Worm (Caenorhabditis elegans) whole organism, mixed stage, embryonic: ENCODE measurements around the gene rab-28.

Experiments
- M03D4.4 ChIP-seq: sonication (generic microtip); optimal IDR thresholded peaks from 2 replicates; lab custom pipeline; 2017; ENCODE audit warnings: mild to moderate bottlenecking, missing genetic modification characterization, missing compliant biosample characterization
- bed-3 ChIP-seq: fragments of 200-800 bp; sonication (Bioruptor generic); optimal IDR thresholded peaks from 3 replicates; lab custom pipeline; 2018; ENCODE audit warnings: mild to moderate bottlenecking, missing genetic modification characterization, moderate library complexity, missing compliant biosample characterization
- blmp-1 ChIP-seq: fragments of 150-350 bp; optimal IDR thresholded peaks from 2 replicates; lab custom pipeline; 2014; ENCODE audit warnings: missing biosample characterization, missing genetic modification characterization
- ceh-39 ChIP-seq: fragments of 150-350 bp; optimal IDR thresholded peaks from 2 replicates; lab custom pipeline; 2014; ENCODE audit warnings: missing biosample characterization, missing genetic modification characterization
- ceh-43 ChIP-seq: fragments of 200-800 bp; sonication (Bioruptor generic); optimal IDR thresholded peaks from 2 replicates; lab custom pipeline; 2018; ENCODE audit warnings: mild to moderate bottlenecking, missing genetic modification characterization, moderate library complexity, missing compliant biosample characterization
- ceh-83 ChIP-seq: fragments of 200-800 bp; sonication (Bioruptor generic); optimal IDR thresholded peaks from 2 replicates; lab custom pipeline; 2018; ENCODE audit warnings: mild to moderate bottlenecking, missing genetic modification characterization, missing compliant biosample characterization
- ces-1 ChIP-seq: fragments of 150-350 bp; optimal IDR thresholded peaks from 2 replicates; lab custom pipeline; 2014; ENCODE audit warnings: missing biosample characterization, missing genetic modification reagents, missing genetic modification characterization
- drap-1 ChIP-seq: fragments of 200-800 bp; sonication (Bioruptor generic); optimal IDR thresholded peaks from 3 replicates; lab custom pipeline; 2018; ENCODE audit warnings: mild to moderate bottlenecking, missing genetic modification characterization, missing compliant biosample characterization
- elt-1 ChIP-seq: sonication (generic microtip); optimal IDR thresholded peaks from 2 replicates; lab custom pipeline; 2017; ENCODE audit warnings: missing genetic modification characterization, mild to moderate bottlenecking, missing compliant biosample characterization, antibody characterized with exemption, moderate library complexity, borderline replicate concordance; ENCODE audit not compliant: insufficient read depth
- elt-3 ChIP-seq: fragments of 150-350 bp; optimal IDR thresholded peaks from 2 replicates; lab custom pipeline; 2014; ENCODE audit warnings: missing biosample characterization, missing genetic modification characterization
- hlh-1 ChIP-seq: fragments of 150-350 bp; optimal IDR thresholded peaks from 2 replicates; lab custom pipeline; 2014; ENCODE audit warnings: missing biosample characterization, missing genetic modification reagents, missing genetic modification characterization
- lin-13 ChIP-seq: fragments of 150-350 bp; optimal IDR thresholded peaks from 2 replicates; lab custom pipeline; 2014; ENCODE audit warnings: missing biosample characterization, missing genetic modification characterization
- lin-32 ChIP-seq: fragments of 200-800 bp; sonication (Bioruptor generic); optimal IDR thresholded peaks from 2 replicates; lab custom pipeline; 2018; ENCODE audit warnings: mild to moderate bottlenecking, missing genetic modification characterization, missing compliant biosample characterization
- lsy-2 ChIP-seq: fragments of 150-350 bp; optimal IDR thresholded peaks from 2 replicates; lab custom pipeline; 2014; ENCODE audit warnings: missing biosample characterization, missing genetic modification characterization
- mab-5 ChIP-seq: fragments of 150-350 bp; optimal IDR thresholded peaks from 2 replicates; lab custom pipeline; 2014; ENCODE audit warnings: missing biosample characterization, missing genetic modification characterization
- mep-1 ChIP-seq: fragments of 150-350 bp; optimal IDR thresholded peaks from 2 replicates; lab custom pipeline; 2017; ENCODE audit warnings: missing biosample characterization, missing genetic modification reagents, missing genetic modification characterization, inconsistent platforms
- mls-2 ChIP-seq: sonication (generic microtip); optimal IDR thresholded peaks from 2 replicates; lab custom pipeline; 2016; ENCODE audit warnings: mild to moderate bottlenecking, missing genetic modification characterization, moderate library complexity, missing compliant biosample characterization
- nhr-12 ChIP-seq: fragments of 150-350 bp; optimal IDR thresholded peaks from 2 replicates; lab custom pipeline; 2014; ENCODE audit warnings: missing biosample characterization, missing genetic modification characterization
- nhr-2 ChIP-seq: fragments of 150-350 bp; optimal IDR thresholded peaks from 2 replicates; lab custom pipeline; 2014; ENCODE audit warnings: missing biosample characterization, missing genetic modification characterization
- nhr-237 ChIP-seq: fragments of 150-350 bp; optimal IDR thresholded peaks from 2 replicates; lab custom pipeline; 2014; ENCODE audit warnings: missing biosample characterization, missing genetic modification characterization
- nhr-28 ChIP-seq: fragments of 150-350 bp; optimal IDR thresholded peaks from 2 replicates; lab custom pipeline; 2014; ENCODE audit warnings: missing biosample characterization, missing genetic modification characterization
- nhr-76 ChIP-seq: sonication (generic microtip); optimal IDR thresholded peaks from 2 replicates; lab custom pipeline; 2017; ENCODE audit warnings: missing biosample characterization, missing genetic modification characterization
- pha-4 ChIP-seq: fragments of 150-350 bp; optimal IDR thresholded peaks from 2 replicates; lab custom pipeline; 2018; ENCODE audit warnings: missing biosample characterization, missing genetic modification reagents, missing genetic modification characterization
- sem-2 ChIP-seq: fragments of 200-800 bp; sonication (Bioruptor generic); optimal IDR thresholded peaks from 2 replicates; lab custom pipeline; 2018; ENCODE audit warnings: mild to moderate bottlenecking, missing genetic modification characterization, missing compliant biosample characterization
- snpc-4 ChIP-seq: fragments of 150-350 bp; optimal IDR thresholded peaks from 2 replicates; lab custom pipeline; 2014; ENCODE audit warnings: missing biosample characterization, missing genetic modification characterization
- sptf-1 ChIP-seq: sonication (generic microtip); optimal IDR thresholded peaks from 2 replicates; lab custom pipeline; 2017; ENCODE audit warnings: mild to moderate bottlenecking, missing genetic modification characterization, moderate library complexity, missing compliant biosample characterization
- tbx-8 ChIP-seq: fragments of 200-800 bp; sonication (Bioruptor generic); optimal IDR thresholded peaks from 2 replicates; lab custom pipeline; 2018; ENCODE audit warnings: mild to moderate bottlenecking, missing genetic modification characterization, moderate library complexity, missing compliant biosample characterization
- unc-120 ChIP-seq: sonication (generic microtip); optimal IDR thresholded peaks from 2 replicates; lab custom pipeline; 2017; ENCODE audit warnings: missing genetic modification characterization, missing compliant biosample characterization; ENCODE audit not compliant: poor library complexity, severe bottlenecking
- unc-39 ChIP-seq: fragments of 150-350 bp; optimal IDR thresholded peaks from 2 replicates; lab custom pipeline; 2014; ENCODE audit warnings: missing biosample characterization, missing genetic modification characterization
- unc-62 ChIP-seq: fragments of 150-350 bp; optimal IDR thresholded peaks from 2 replicates; lab custom pipeline; 2014; ENCODE audit warnings: missing biosample characterization, missing genetic modification reagents, missing genetic modification characterization
- zip-8 ChIP-seq: fragments of 150-350 bp; optimal IDR thresholded peaks from 2 replicates; lab custom pipeline; 2014; ENCODE audit warnings: missing biosample characterization, missing genetic modification characterization
- ztf-11 ChIP-seq: fragments of 150-350 bp; optimal IDR thresholded peaks from 2 replicates; lab custom pipeline; 2014; ENCODE audit warnings: missing biosample characterization, missing genetic modification characterization

Gene rab-28

DNA sequence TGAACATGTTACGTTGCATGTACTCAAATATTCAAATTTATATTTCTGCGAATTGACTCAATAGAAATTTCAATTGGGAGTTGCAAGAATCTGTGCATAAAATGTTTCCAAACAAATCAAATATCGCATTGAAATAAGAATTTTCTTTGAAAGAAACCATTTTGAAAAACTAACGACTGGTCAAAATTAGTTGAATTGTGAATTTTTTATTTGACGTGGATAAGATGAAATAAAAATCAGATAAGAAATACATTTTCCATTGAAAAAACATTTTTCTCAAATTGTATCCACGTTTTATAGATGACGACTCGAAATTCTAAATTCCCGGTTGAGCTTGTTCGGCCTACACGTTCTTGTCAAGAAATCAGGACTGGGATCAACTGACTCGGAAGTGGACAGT lies 19.0 kb downstream of the rab-28 start, which contains the start of gene C46C2.3:
TSS of gene C46C2.3 (plus strand) at position 301 of the 400 bp plus-strand sequence.
- TF ChIP-seq nhr-76 (tag; lab: Kevin White, UChicago) (no peak), elt-1 (no peak), unc-39 (no peak), bed-3 (no peak), lin-32 (GFP tag; lab: Kevin White, UChicago) (no peak), mab-5 (tag; lab: Kevin White, UChicago) (no peak), hlh-1 (no peak), mep-1 (no peak), blmp-1 (tag; lab: Kevin White, UChicago) (no peak), mls-2 (tag; lab: Kevin White, UChicago) (no peak), M03D4.4 (tag; lab: Kevin White, UChicago) (no peak), lsy-2 (tag; lab: Kevin White, UChicago) (no peak), tbx-8 (no peak), nhr-28 (tag; lab: Kevin White, UChicago) (no peak)

ce11 chrIV:9218415-9218814 lies 25.4 kb downstream of the rab-28 start:
- no peak for TF ChIP-seq tbx-8
- TF ChIP-seq, all 35 proteins: peak for 0

DNA sequence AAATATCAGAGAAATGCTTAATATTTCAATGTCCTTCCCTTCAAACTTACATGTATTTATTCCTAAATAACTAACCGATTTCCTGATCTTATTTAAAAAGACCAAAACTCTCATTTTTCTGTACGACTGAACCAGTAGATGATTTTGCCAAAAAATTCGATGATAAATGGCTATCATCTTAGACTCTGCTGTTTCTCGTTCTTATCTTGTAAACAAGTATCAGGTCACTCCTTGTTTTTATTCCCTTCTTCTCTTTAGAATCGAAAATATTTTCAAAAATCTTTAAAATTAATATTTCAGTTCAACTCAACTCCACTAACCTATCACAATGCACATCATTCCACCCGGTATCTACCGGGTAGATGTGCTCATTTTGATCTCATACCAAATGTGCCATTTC lies 26.4 kb downstream of the rab-28 start, which contains the start of gene C46C2.2:
TSS of gene C46C2.2 (plus strand) at position 301 of the 400 bp plus-strand sequence.
- TF ChIP-seq bed-3 (no peak), drap-1 (no peak), nhr-2 (tag; lab: Kevin White, UChicago) (no peak), tbx-8 (no peak), snpc-4 (tag; lab: Kevin White, UChicago) (no peak), nhr-76 (tag; lab: Kevin White, UChicago) (no peak), elt-1 (no peak), zip-8 (no peak), blmp-1 (tag; lab: Kevin White, UChicago) (no peak), sem-2 (GFP tag; lab: Kevin White, UChicago) (no peak), lin-32 (GFP tag; lab: Kevin White, UChicago) (no peak), nhr-12 (tag; lab: Kevin White, UChicago) (no peak)

DNA sequence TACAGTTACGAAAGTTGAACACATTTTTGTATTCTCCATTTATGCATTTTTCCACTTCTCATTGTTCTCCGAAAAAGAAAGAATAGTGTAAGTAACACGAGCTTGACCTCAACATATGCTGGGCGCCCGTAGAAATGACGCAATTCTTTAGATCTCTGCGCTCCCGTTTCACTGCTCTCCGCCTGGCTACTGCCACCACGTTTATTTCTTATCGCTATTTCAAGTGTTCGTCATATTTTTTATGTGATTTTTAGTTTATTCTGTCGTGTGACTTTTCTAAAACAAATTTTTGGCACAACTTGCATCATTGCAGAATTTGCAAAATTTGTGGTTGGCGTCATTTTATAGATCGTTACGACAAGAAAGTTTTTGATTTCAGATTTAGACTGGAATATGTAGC lies 26.9 kb downstream of the rab-28 start:
- TF ChIP-seq tbx-8: no peak
- no peak for TF ChIP-seq nhr-2 (tag; lab: Kevin White, UChicago)
- TF ChIP-seq sem-2 (GFP tag; lab: Kevin White, UChicago): no peak
- no peak for TF ChIP-seq nhr-237 (tag; lab: Kevin White, UChicago)
- TF ChIP-seq ceh-43: no peak
- no peak for TF ChIP-seq unc-120 (tag; lab: Kevin White, UChicago)
- TF ChIP-seq elt-3 (tag; lab: Kevin White, UChicago): no peak
- no peak for TF ChIP-seq mab-5 (tag; lab: Kevin White, UChicago)
- no peak for TF ChIP-seq lin-13 (tag; lab: Kevin White, UChicago)
- TF ChIP-seq nhr-12 (tag; lab: Kevin White, UChicago): no peak
- no peak for TF ChIP-seq mep-1
- TF ChIP-seq hlh-1: no peak

ce11 chrIV:9216437-9216836 lies 27.4 kb downstream of the rab-28 start:
- no peak for TF ChIP-seq nhr-28 (tag; lab: Kevin White, UChicago)
- TF ChIP-seq sptf-1: peak; percentile 9
- TF ChIP-seq unc-62 (GFP tag; lab: Kevin White, UChicago): no peak
- TF ChIP-seq hlh-1: peak; percentile 41
- peak; percentile 49 for TF ChIP-seq mep-1
- no peak for TF ChIP-seq nhr-76 (tag; lab: Kevin White, UChicago)
- no peak for TF ChIP-seq ceh-83 (GFP tag; lab: Kevin White, UChicago)
- TF ChIP-seq ceh-43: no peak
- TF ChIP-seq mls-2 (tag; lab: Kevin White, UChicago): no peak
- TF ChIP-seq nhr-12 (tag; lab: Kevin White, UChicago): no peak
- TF ChIP-seq snpc-4 (tag; lab: Kevin White, UChicago): no peak
- TF ChIP-seq ceh-39 (tag; lab: Kevin White, UChicago): no peak
- TF ChIP-seq unc-120 (tag; lab: Kevin White, UChicago): peak; percentile 27
- TF ChIP-seq tbx-8: no peak
- no peak for TF ChIP-seq lin-13 (tag; lab: Kevin White, UChicago)
- TF ChIP-seq elt-1: no peak
- TF ChIP-seq ztf-11: no peak
- no peak for TF ChIP-seq bed-3
- no peak for TF ChIP-seq pha-4 (tag; lab: Kevin White, UChicago)
- TF ChIP-seq ces-1 (GFP tag; lab: Kevin White, UChicago): peak; percentile 52
